Worm (Caenorhabditis elegans) whole organism, L2 larva: Measurements from ENCODE around the gene rft-1.

Experiments used
- C34F6.9 ChIP-seq: fragments of 150-350 bp; optimal IDR thresholded peaks from 2 replicates; lab custom pipeline; 2014; ENCODE audit warnings: missing biosample characterization, missing genetic modification characterization
- F13H6.1 ChIP-seq: sonication (generic microtip); optimal IDR thresholded peaks from 2 replicates; lab custom pipeline; 2016; ENCODE audit warnings: missing genetic modification characterization, missing compliant biosample characterization
- R02D3.7 ChIP-seq: fragments of 150-350 bp; optimal IDR thresholded peaks from 2 replicates; lab custom pipeline; 2014; ENCODE audit warnings: missing biosample characterization, missing genetic modification characterization
- Y55F3AM.14 ChIP-seq: fragments of 200-800 bp; sonication (Bioruptor generic); optimal IDR thresholded peaks from 2 replicates; lab custom pipeline; 2018; ENCODE audit warnings: mild to moderate bottlenecking, missing genetic modification characterization, missing compliant biosample characterization
- ZK546.5 ChIP-seq: sonication (generic microtip); optimal IDR thresholded peaks from 2 replicates; lab custom pipeline; 2017; ENCODE audit warnings: missing biosample characterization, missing genetic modification characterization
- alr-1 ChIP-seq: fragments of 150-350 bp; optimal IDR thresholded peaks from 2 replicates; lab custom pipeline; 2014; ENCODE audit warnings: missing biosample characterization, missing genetic modification characterization
- aly-2 ChIP-seq: fragments of 150-350 bp; optimal IDR thresholded peaks from 2 replicates; lab custom pipeline; 2014; ENCODE audit warnings: missing biosample characterization, missing genetic modification characterization
- ama-1 ChIP-seq: fragments of 150-350 bp; optimal IDR thresholded peaks from 2 replicates; lab custom pipeline; 2018; ENCODE audit warnings: inconsistent platforms
- blmp-1 ChIP-seq: sonication (generic microtip); optimal IDR thresholded peaks from 2 replicates; lab custom pipeline; 2017; ENCODE audit warnings: missing genetic modification characterization, mild to moderate bottlenecking, missing compliant biosample characterization, antibody characterized with exemption, moderate library complexity; ENCODE audit not compliant: insufficient read depth
- ceh-16 ChIP-seq: fragments of 150-350 bp; optimal IDR thresholded peaks from 2 replicates; lab custom pipeline; 2014; ENCODE audit warnings: missing biosample characterization, missing genetic modification characterization
- ceh-82 ChIP-seq: fragments of 150-350 bp; optimal IDR thresholded peaks from 2 replicates; lab custom pipeline; 2014; ENCODE audit warnings: missing biosample characterization, missing genetic modification characterization
- crh-2 ChIP-seq: sonication (generic microtip); optimal IDR thresholded peaks from 2 replicates; lab custom pipeline; 2017; ENCODE audit warnings: missing biosample characterization, missing genetic modification characterization
- dmd-4 ChIP-seq: sonication (generic microtip); optimal IDR thresholded peaks from 2 replicates; lab custom pipeline; 2017; ENCODE audit warnings: missing biosample characterization, missing genetic modification characterization
- egl-27 ChIP-seq: sonication (generic microtip); optimal IDR thresholded peaks from 3 replicates; lab custom pipeline; 2017; ENCODE audit warnings: missing biosample characterization, missing genetic modification reagents, missing genetic modification characterization
- elt-1 ChIP-seq: fragments of 150-350 bp; optimal IDR thresholded peaks from 2 replicates; lab custom pipeline; 2014; ENCODE audit warnings: missing biosample characterization, missing genetic modification characterization
- elt-3 ChIP-seq: sonication (generic microtip); optimal IDR thresholded peaks from 2 replicates; lab custom pipeline; 2017; ENCODE audit warnings: missing biosample characterization, missing genetic modification characterization
- fos-1 ChIP-seq: fragments of 150-350 bp; optimal IDR thresholded peaks from 2 replicates; lab custom pipeline; 2014; ENCODE audit warnings: missing biosample characterization, missing genetic modification characterization
- gmeb-1 ChIP-seq: fragments of 150-350 bp; optimal IDR thresholded peaks from 2 replicates; lab custom pipeline; 2014; ENCODE audit warnings: missing biosample characterization, missing genetic modification characterization
- lin-13 ChIP-seq: fragments of 150-350 bp; optimal IDR thresholded peaks from 2 replicates; lab custom pipeline; 2014; ENCODE audit warnings: missing biosample characterization, missing genetic modification reagents, missing genetic modification characterization
- lin-39 ChIP-seq: fragments of 150-350 bp; optimal IDR thresholded peaks from 2 replicates; lab custom pipeline; 2014; ENCODE audit warnings: missing biosample characterization, missing genetic modification reagents, missing genetic modification characterization
- lsy-2 ChIP-seq, 2 experiments: fragments of 150-350 bp in 1 of 2; sonication (generic microtip) in 1 of 2; optimal IDR thresholded peaks; 2 replicates each; lab custom pipeline; 2014 to 2017; ENCODE audit warnings: missing biosample characterization in 2 of 2, missing genetic modification characterization in 2 of 2
- mab-5 ChIP-seq: fragments of 150-350 bp; optimal IDR thresholded peaks from 2 replicates; lab custom pipeline; 2014; ENCODE audit warnings: missing biosample characterization, missing genetic modification characterization
- mbf-1 ChIP-seq: sonication (generic microtip); optimal IDR thresholded peaks from 2 replicates; lab custom pipeline; 2017; ENCODE audit warnings: missing biosample characterization, missing genetic modification characterization
- mdl-1 ChIP-seq, 2 experiments: fragments of 150-350 bp in 1 of 2; sonication (generic microtip) in 1 of 2; optimal IDR thresholded peaks; 2 replicates each; lab custom pipeline; 2017; ENCODE audit warnings: missing biosample characterization in 2 of 2, missing genetic modification characterization in 2 of 2
- nhr-10 ChIP-seq: sonication (generic microtip); optimal IDR thresholded peaks from 2 replicates; lab custom pipeline; 2017; ENCODE audit warnings: missing biosample characterization, missing genetic modification characterization
- nhr-11 ChIP-seq: fragments of 150-350 bp; optimal IDR thresholded peaks from 2 replicates; lab custom pipeline; 2014; ENCODE audit warnings: missing biosample characterization, missing genetic modification characterization
- nhr-12 ChIP-seq: fragments of 150-350 bp; optimal IDR thresholded peaks from 2 replicates; lab custom pipeline; 2014; ENCODE audit warnings: missing biosample characterization, missing genetic modification characterization
- nhr-129 ChIP-seq: fragments of 150-350 bp; optimal IDR thresholded peaks from 2 replicates; lab custom pipeline; 2014; ENCODE audit warnings: missing biosample characterization, missing genetic modification characterization
- nhr-21 ChIP-seq: fragments of 150-350 bp; optimal IDR thresholded peaks from 2 replicates; lab custom pipeline; 2014; ENCODE audit warnings: missing biosample characterization, missing genetic modification characterization
- nhr-23 ChIP-seq: fragments of 150-350 bp; optimal IDR thresholded peaks from 2 replicates; lab custom pipeline; 2014; ENCODE audit warnings: missing biosample characterization, missing genetic modification reagents, missing genetic modification characterization
- nhr-237 ChIP-seq: fragments of 150-350 bp; optimal IDR thresholded peaks from 2 replicates; lab custom pipeline; 2014; ENCODE audit warnings: missing biosample characterization, missing genetic modification characterization
- nhr-25 ChIP-seq: fragments of 150-350 bp; sonication (generic microtip); optimal IDR thresholded peaks from 3 replicates; lab custom pipeline; 2014; ENCODE audit warnings: missing biosample characterization, missing genetic modification characterization
- nhr-77 ChIP-seq: fragments of 150-350 bp; optimal IDR thresholded peaks from 2 replicates; lab custom pipeline; 2014; ENCODE audit warnings: missing biosample characterization, missing genetic modification characterization
- peb-1 ChIP-seq: fragments of 150-350 bp; optimal IDR thresholded peaks from 2 replicates; lab custom pipeline; 2014; ENCODE audit warnings: missing biosample characterization, missing genetic modification characterization
- sem-4 ChIP-seq: fragments of 150-350 bp; optimal IDR thresholded peaks from 2 replicates; lab custom pipeline; 2014; ENCODE audit warnings: missing biosample characterization, missing genetic modification reagents, missing genetic modification characterization
- skn-1 ChIP-seq: sonication (generic microtip); optimal IDR thresholded peaks from 2 replicates; lab custom pipeline; 2017; ENCODE audit warnings: missing biosample characterization, missing genetic modification characterization
- sma-3 ChIP-seq: sonication (generic microtip); optimal IDR thresholded peaks from 2 replicates; lab custom pipeline; 2016; ENCODE audit warnings: missing genetic modification reagents, missing genetic modification characterization, missing compliant biosample characterization
- sma-9 ChIP-seq, 2 experiments: fragments of 150-350 bp in 1 of 2; sonication (generic microtip) in 1 of 2; optimal IDR thresholded peaks; 2 replicates each; lab custom pipeline; 2014 to 2016; ENCODE audit warnings: missing genetic modification characterization in 2 of 2, mild to moderate bottlenecking in 1 of 2, missing biosample characterization in 1 of 2, missing compliant biosample characterization in 1 of 2, missing genetic modification reagents in 1 of 2, moderate library complexity in 1 of 2
- snpc-4 ChIP-seq: fragments of 150-350 bp; optimal IDR thresholded peaks from 2 replicates; lab custom pipeline; 2014; ENCODE audit warnings: missing biosample characterization, missing genetic modification characterization
- unc-39 ChIP-seq: fragments of 150-350 bp; optimal IDR thresholded peaks from 2 replicates; lab custom pipeline; 2014; ENCODE audit warnings: missing biosample characterization, missing genetic modification characterization
- unc-55 ChIP-seq: fragments of 150-350 bp; sonication (generic microtip); optimal IDR thresholded peaks from 3 replicates; lab custom pipeline; 2014; ENCODE audit warnings: missing biosample characterization, missing genetic modification reagents, missing genetic modification characterization
- unc-62 ChIP-seq: fragments of 150-350 bp; optimal IDR thresholded peaks from 2 replicates; lab custom pipeline; 2014; ENCODE audit warnings: missing biosample characterization, missing genetic modification reagents, missing genetic modification characterization
- zag-1 ChIP-seq: fragments of 150-350 bp; optimal IDR thresholded peaks from 2 replicates; lab custom pipeline; 2014; ENCODE audit warnings: missing biosample characterization, missing genetic modification characterization
- ztf-1 ChIP-seq: fragments of 200-800 bp; sonication (Bioruptor generic); conservative IDR thresholded peaks from 2 replicates; pipeline ENCODE4 v1.3.6; 2022; ENCODE audit warnings: missing genetic modification characterization, missing compliant biosample characterization
- ztf-11 ChIP-seq: sonication (generic microtip); optimal IDR thresholded peaks from 2 replicates; lab custom pipeline; 2017; ENCODE audit warnings: missing biosample characterization, missing genetic modification characterization
- ztf-4 ChIP-seq: fragments of 150-350 bp; optimal IDR thresholded peaks from 2 replicates; lab custom pipeline; 2014; ENCODE audit warnings: missing biosample characterization, missing genetic modification characterization

rft-1 gene

DNA sequence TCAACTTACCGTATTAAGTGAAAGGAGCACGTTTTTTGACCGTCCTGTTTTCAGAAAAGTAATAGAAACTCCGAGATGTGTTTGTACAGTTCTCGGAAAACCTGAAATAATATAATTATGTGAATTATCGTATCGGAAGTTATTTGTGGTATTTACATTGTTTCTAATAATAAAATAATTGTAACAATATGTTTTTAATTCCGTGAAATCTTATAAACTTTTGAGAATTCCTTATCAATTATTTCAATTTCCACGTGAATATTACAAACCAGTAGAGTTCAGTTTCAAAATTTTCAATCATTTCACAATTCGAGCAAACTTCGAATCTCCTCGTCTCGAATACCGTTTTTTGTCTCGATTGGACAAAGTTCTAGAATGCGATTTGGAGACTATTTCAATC, 28.0 kb upstream of the rft-1 start, which contains the start of gene T08H10.3:
TSS of gene T08H10.3 (plus strand) at position 301 of the 400 bp plus-strand sequence.
- TF ChIP-seq ZK546.5 (tag; lab: Kevin White, UChicago) (no peak), ztf-4 (tag; lab: Kevin White, UChicago) (no peak), nhr-237 (tag; lab: Kevin White, UChicago) (no peak), C34F6.9 (no peak), unc-62 (GFP tag; lab: Kevin White, UChicago) (no peak), nhr-129 (tag; lab: Kevin White, UChicago) (no peak), crh-2 (tag; lab: Kevin White, UChicago) (no peak)
- TF ChIP-seq, all 48 proteins: peak for 0

ce11 chrV:4454634-4455033, 11.6 kb upstream of the rft-1 start, which contains the start of gene gnrr-5:
Gene gnrr-5 (minus strand): TSS chrV:4454734.
- no peak for TF ChIP-seq crh-2 (tag; lab: Kevin White, UChicago)
- TF ChIP-seq ZK546.5 (tag; lab: Kevin White, UChicago): no peak
- no peak for TF ChIP-seq nhr-25 (tag; lab: Kevin White, UChicago)
- TF ChIP-seq skn-1 (tag; lab: Kevin White, UChicago): no peak
- TF ChIP-seq nhr-21 (tag; lab: Kevin White, UChicago): no peak
- no peak for TF ChIP-seq lin-13 (GFP tag; lab: Kevin White, UChicago)
- no peak for TF ChIP-seq nhr-11 (tag; lab: Kevin White, UChicago)
- TF ChIP-seq elt-3 (tag; lab: Kevin White, UChicago): no peak
- no peak for TF ChIP-seq nhr-23 (tag; lab: Kevin White, UChicago)
- no peak for TF ChIP-seq unc-39
- TF ChIP-seq nhr-12: no peak

ce11 chrV:4450523-4451089, 7.6 kb upstream of the rft-1 start, which contains the start of gene rft-2:
Gene rft-2 (minus strand): TSS chrV:4450563.
- TF ChIP-seq ama-1 (lab: Kevin White, UChicago) (no peak), ceh-16 (tag; lab: Kevin White, UChicago) (no peak), lin-13 (GFP tag; lab: Kevin White, UChicago) (peak; percentile 62), gmeb-1 (tag; lab: Kevin White, UChicago) (peak; percentile 96), mab-5 (tag; lab: Kevin White, UChicago) (peak; percentile 11), sma-3 (GFP tag; lab: Kevin White, UChicago) (peak; percentile 13), aly-2 (tag; lab: Kevin White, UChicago) (no peak), dmd-4 (tag; lab: Kevin White, UChicago) (no peak), nhr-11 (tag; lab: Kevin White, UChicago) (no peak), Y55F3AM.14 (GFP tag; lab: Kevin White, UChicago) (peak; percentile 32), blmp-1 (tag; lab: Kevin White, UChicago) (no peak), F13H6.1 (tag; lab: Kevin White, UChicago) (no peak), ZK546.5 (tag; lab: Kevin White, UChicago) (no peak), lsy-2 (tag; optimal IDR thresholded peaks at IDR 0.05; lab: Kevin White, UChicago) (peak; percentile 49 to 81), egl-27 (tag; lab: Kevin White, UChicago) (no peak), crh-2 (tag; lab: Kevin White, UChicago) (peak; percentile 55), unc-62 (GFP tag; lab: Kevin White, UChicago) (no peak), peb-1 (tag; lab: Kevin White, UChicago) (no peak), nhr-12 (no peak), zag-1 (tag; lab: Kevin White, UChicago) (no peak), ceh-82 (tag; lab: Kevin White, UChicago) (no peak), unc-55 (GFP tag; lab: Kevin White, UChicago) (peak; percentile 80), alr-1 (no peak), sma-9 (GFP tag; optimal IDR thresholded peaks at IDR 0.05; lab: Kevin White, UChicago) (no peak), sma-9 (tag; optimal IDR thresholded peaks at IDR 0.05; lab: Kevin White, UChicago) (no peak), nhr-23 (tag; lab: Kevin White, UChicago) (no peak), ztf-1 (GFP tag; lab: Robert Waterston, UW) (no peak), elt-1 (no peak), mbf-1 (tag; lab: Kevin White, UChicago) (no peak), lin-39 (tag; lab: Kevin White, UChicago) (no peak), C34F6.9 (peak; percentile 52), nhr-25 (tag; lab: Kevin White, UChicago) (peak; percentile 31), elt-3 (tag; lab: Kevin White, UChicago) (no peak), sem-4 (tag; lab: Kevin White, UChicago) (peak; percentile 46), ztf-4 (tag; lab: Kevin White, UChicago) (no peak), skn-1 (tag; lab: Kevin White, UChicago) (no peak), nhr-21 (tag; lab: Kevin White, UChicago) (no peak), fos-1 (tag; lab: Kevin White, UChicago) (peak; percentile 53), nhr-77 (tag; lab: Kevin White, UChicago) (no peak), nhr-10 (tag; lab: Kevin White, UChicago) (no peak), nhr-129 (tag; lab: Kevin White, UChicago) (no peak), R02D3.7 (tag; lab: Kevin White, UChicago) (no peak), snpc-4 (tag; lab: Kevin White, UChicago) (no peak), mdl-1 (tag; optimal IDR thresholded peaks at IDR 0.05; lab: Kevin White, UChicago) (no peak), ztf-11 (no peak), unc-39 (no peak), nhr-237 (tag; lab: Kevin White, UChicago) (no peak)
